Worm (Caenorhabditis elegans) whole organism, mixed stage, embryonic: ENCODE results near the gene Y42A5A.5.

Experiments
- cnd-1 ChIP-seq: fragments of 200-800 bp; sonication (Bioruptor generic); optimal IDR thresholded peaks from 2 replicates; lab custom pipeline; 2018; ENCODE audit warnings: mild to moderate bottlenecking, missing genetic modification characterization, missing compliant biosample characterization
- nhr-28 ChIP-seq: fragments of 150-350 bp; optimal IDR thresholded peaks from 2 replicates; lab custom pipeline; 2014; ENCODE audit warnings: missing biosample characterization, missing genetic modification characterization
- nhr-76 ChIP-seq: sonication (generic microtip); optimal IDR thresholded peaks from 2 replicates; lab custom pipeline; 2017; ENCODE audit warnings: missing biosample characterization, missing genetic modification characterization
- snpc-4 ChIP-seq: fragments of 150-350 bp; optimal IDR thresholded peaks from 2 replicates; lab custom pipeline; 2014; ENCODE audit warnings: missing biosample characterization, missing genetic modification characterization
- sptf-1 ChIP-seq: sonication (generic microtip); optimal IDR thresholded peaks from 2 replicates; lab custom pipeline; 2017; ENCODE audit warnings: mild to moderate bottlenecking, missing genetic modification characterization, moderate library complexity, missing compliant biosample characterization
- unc-39 ChIP-seq: fragments of 150-350 bp; optimal IDR thresholded peaks from 2 replicates; lab custom pipeline; 2014; ENCODE audit warnings: missing biosample characterization, missing genetic modification characterization
- unc-62 ChIP-seq: fragments of 150-350 bp; optimal IDR thresholded peaks from 2 replicates; lab custom pipeline; 2014; ENCODE audit warnings: missing biosample characterization, missing genetic modification reagents, missing genetic modification characterization
- ztf-11 ChIP-seq: fragments of 150-350 bp; optimal IDR thresholded peaks from 2 replicates; lab custom pipeline; 2014; ENCODE audit warnings: missing biosample characterization, missing genetic modification characterization

ce11 chrV:11121247-11121646 is 11.7 kb upstream of the Y42A5A.5 start:
- no peak for TF ChIP-seq snpc-4 (tag; lab: Kevin White, UChicago)
- no peak for TF ChIP-seq unc-39 (tag; lab: Kevin White, UChicago)
- no peak for TF ChIP-seq unc-62 (GFP tag; lab: Kevin White, UChicago)
- no peak for TF ChIP-seq sptf-1 (tag; lab: Kevin White, UChicago)
- no peak for TF ChIP-seq cnd-1
- TF ChIP-seq ztf-11: no peak
- no peak for TF ChIP-seq nhr-76
- TF ChIP-seq nhr-28 (tag; lab: Kevin White, UChicago): no peak
